Fruit fly (Drosophila melanogaster): ENCODE results near the gene klu.

klu gene

DNA sequence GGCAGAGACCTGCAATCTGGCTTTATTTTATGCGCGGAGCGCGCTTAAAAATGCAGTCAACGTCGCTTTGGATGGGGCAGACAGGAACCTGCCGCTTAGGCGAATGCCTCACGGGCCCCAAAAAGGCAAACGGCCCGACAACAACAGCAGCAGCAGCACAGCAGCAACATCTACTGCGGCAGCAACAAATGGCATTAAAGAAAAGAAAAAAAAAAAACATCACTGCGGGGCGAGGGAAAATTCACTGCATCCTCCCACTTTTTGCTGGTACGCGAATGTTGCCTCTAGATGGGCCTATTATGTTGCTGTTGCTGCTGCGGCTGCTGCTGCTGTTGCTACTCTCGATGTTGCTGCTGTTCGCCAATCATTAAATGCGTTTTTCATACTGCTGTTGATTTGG, 13.0 kb upstream of the klu start:
- 0 out of 3 replicates have a peak, but pooled peaks have one; percentile 3 for TF ChIP-seq eg (GFP tag; IDR thresholded peaks at IDR 0.05)
- no peak for TF ChIP-seq Sox14 (GFP tag; optimal IDR thresholded peaks at IDR 0.05)
- TF ChIP-seq dsx (GFP tag; optimal IDR thresholded peaks at IDR 0.05; ENCODE audit: poor library complexity, severe bottlenecking), result peak; percentile 39
- peak; percentile 28 for TF ChIP-seq svp (GFP tag)
- no peak for TF ChIP-seq Hr4 (GFP tag; optimal IDR thresholded peaks at IDR 0.05)
- peak; percentile 30 for TF ChIP-seq CG6854 (GFP tag; optimal IDR thresholded peaks at IDR 0.05)
- TF ChIP-seq Ets96B (tag; optimal IDR thresholded peaks at IDR 0.05), result no peak
- no peak for TF ChIP-seq pdm3 (GFP tag; optimal IDR thresholded peaks at IDR 0.05)
- TF ChIP-seq ss (GFP tag; optimal IDR thresholded peaks at IDR 0.05), result peak in 1 of 2 experiments; percentile 34
- peak; percentile 32 for TF ChIP-seq CG6808 (GFP tag; optimal IDR thresholded peaks at IDR 0.05)
- TF ChIP-seq CG16779 (tag; optimal IDR thresholded peaks at IDR 0.05), result no peak

DNA sequence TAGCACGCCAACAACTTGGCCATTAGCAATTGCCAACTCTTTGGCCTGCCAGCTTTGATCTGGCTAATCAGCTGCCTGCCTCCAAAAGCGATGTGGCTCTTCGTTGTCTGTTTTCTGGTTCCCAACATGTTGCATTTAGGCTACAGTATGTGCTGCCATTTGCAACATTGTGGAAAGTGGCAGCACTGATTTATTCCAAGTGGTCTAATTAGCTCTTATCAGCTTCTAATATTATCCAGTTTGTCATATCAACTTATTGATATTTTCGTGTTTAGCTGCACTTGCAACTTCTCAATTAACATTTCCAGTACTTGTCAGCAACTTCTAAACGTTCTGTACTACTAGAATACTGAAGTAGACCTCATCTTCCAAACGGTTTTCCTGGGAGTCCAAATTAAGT, 11.1 kb upstream of the klu start:
- TF ChIP-seq Eip93F (GFP tag; optimal IDR thresholded peaks at IDR 0.05), result no peak
- no peak for TF ChIP-seq CG8632 (GFP tag; optimal IDR thresholded peaks at IDR 0.05)
- no peak for TF ChIP-seq CG8119 (GFP tag; IDR thresholded peaks at IDR 0.05)
- no peak for TF ChIP-seq salr (GFP tag; optimal IDR thresholded peaks at IDR 0.05)
- TF ChIP-seq CG6808 (GFP tag; optimal IDR thresholded peaks at IDR 0.05), result no peak
- TF ChIP-seq CG11762 (GFP tag; optimal IDR thresholded peaks at IDR 0.05; ENCODE audit: insufficient read depth), result no peak
- no peak for TF ChIP-seq fd85E (GFP tag; optimal IDR thresholded peaks at IDR 0.05)
- TF ChIP-seq eg (GFP tag; IDR thresholded peaks at IDR 0.05), result no peak
- no peak for TF ChIP-seq CG6792 (GFP tag; optimal IDR thresholded peaks at IDR 0.05)
- TF ChIP-seq net (GFP tag; optimal IDR thresholded peaks at IDR 0.05), result no peak
- TF ChIP-seq Ets96B (tag; optimal IDR thresholded peaks at IDR 0.05), result no peak
- no peak for TF ChIP-seq CG3032 (tag; optimal IDR thresholded peaks at IDR 0.05)
- no peak for TF ChIP-seq Hr39 (GFP tag; optimal IDR thresholded peaks at IDR 0.05)
- no peak for TF ChIP-seq CG10631 (GFP tag; optimal IDR thresholded peaks at IDR 0.05)
- no peak for TF ChIP-seq CG3919 (GFP tag; optimal IDR thresholded peaks at IDR 0.05)
- TF ChIP-seq pdm3 (GFP tag; optimal IDR thresholded peaks at IDR 0.05), result no peak
- no peak for TF ChIP-seq OdsH (GFP tag; optimal IDR thresholded peaks at IDR 0.05)
- TF ChIP-seq CG11294 (GFP tag; IDR thresholded peaks at IDR 0.05), result no peak
- no peak for TF ChIP-seq cyc (GFP tag; optimal IDR thresholded peaks at IDR 0.05)
- TF ChIP-seq Sox15 (GFP tag; optimal IDR thresholded peaks at IDR 0.05), result no peak

DNA sequence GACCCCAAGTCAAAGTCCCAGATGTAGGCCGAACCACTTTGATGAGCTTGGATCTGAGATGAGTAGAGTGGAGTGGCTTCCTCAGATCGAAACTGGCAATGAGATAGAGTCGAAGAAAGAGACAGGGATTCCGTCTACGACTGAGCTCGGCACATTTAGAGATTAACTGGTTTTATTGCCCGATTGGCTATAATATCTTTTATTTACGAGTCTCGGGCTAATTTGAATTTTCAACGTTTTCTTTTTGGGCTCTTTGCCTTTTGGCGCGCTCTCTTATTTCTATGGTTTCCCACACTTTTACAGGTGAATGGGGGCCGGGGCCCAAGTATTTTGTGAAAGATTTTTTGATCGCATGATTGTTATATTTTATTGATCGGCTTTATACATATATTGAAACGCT, 6.2 kb upstream of the klu start:
- TF ChIP-seq acj6 (GFP tag; optimal IDR thresholded peaks at IDR 0.05), result no peak
- TF ChIP-seq CG1621 (tag; optimal IDR thresholded peaks at IDR 0.05), result no peak
- TF ChIP-seq Met (GFP tag; optimal IDR thresholded peaks at IDR 0.05), result no peak
- no peak for TF ChIP-seq Blimp-1 (GFP tag; optimal IDR thresholded peaks at IDR 0.05)
- TF ChIP-seq CG6854 (GFP tag; optimal IDR thresholded peaks at IDR 0.05), result no peak
- TF ChIP-seq Sox14 (GFP tag; optimal IDR thresholded peaks at IDR 0.05), result no peak
- no peak for TF ChIP-seq Eip78C (GFP tag)
- no peak for TF ChIP-seq fd59A (GFP tag; optimal IDR thresholded peaks at IDR 0.05)
- TF ChIP-seq Ets21C (GFP tag; optimal IDR thresholded peaks at IDR 0.05), result no peak
- no peak for TF ChIP-seq Eip93F (GFP tag; optimal IDR thresholded peaks at IDR 0.05)
- TF ChIP-seq CG9139 (GFP tag; optimal IDR thresholded peaks at IDR 0.05), result no peak
- no peak for TF ChIP-seq CG6276 (GFP tag; optimal IDR thresholded peaks at IDR 0.05)
- no peak for TF ChIP-seq CG34406 (GFP tag; optimal IDR thresholded peaks at IDR 0.05)
- TF ChIP-seq dac (GFP tag; optimal IDR thresholded peaks at IDR 0.05), result no peak
- TF ChIP-seq spab (GFP tag; optimal IDR thresholded peaks at IDR 0.05), result no peak
- TF ChIP-seq Hr38 (GFP tag; optimal IDR thresholded peaks at IDR 0.05), result no peak
- TF ChIP-seq dsx (GFP tag; optimal IDR thresholded peaks at IDR 0.05; ENCODE audit: poor library complexity, severe bottlenecking), result no peak
- no peak for TF ChIP-seq eg (GFP tag; IDR thresholded peaks at IDR 0.05)
- TF ChIP-seq CG10631 (GFP tag; optimal IDR thresholded peaks at IDR 0.05), result no peak
- no peak for TF ChIP-seq CG15336 (GFP tag; IDR thresholded peaks at IDR 0.05)
